Fruit fly (Drosophila melanogaster) whole organism, embryonic: ENCODE data around the gene Rnf146.

Experiments
- Adf1 ChIP-seq: fragments of 200-800 bp; sonication (Bioruptor generic); IDR thresholded peaks from 2 replicates; pipeline ENCODE4 v1.3.6; 2022; ENCODE audit warnings: missing biosample characterization, missing genetic modification characterization
- Bdp1 ChIP-seq: fragments of 200-800 bp; sonication (Bioruptor generic); optimal IDR thresholded peaks from 3 replicates; lab custom pipeline; 2016; ENCODE audit warnings: missing biosample characterization, missing genetic modification characterization
- CG10654 ChIP-seq: fragments of 200-800 bp; sonication (Bioruptor generic); optimal IDR thresholded peaks from 2 replicates; lab custom pipeline; 2016; ENCODE audit warnings: missing biosample characterization, missing genetic modification characterization
- CG11093 ChIP-seq: fragments of 200-800 bp; sonication (Bioruptor generic); IDR thresholded peaks from 3 replicates; pipeline ENCODE4 v1.3.6; 2022; ENCODE audit warnings: missing biosample characterization, missing genetic modification characterization
- CG11247 ChIP-seq: fragments of 200-800 bp; sonication (Bioruptor generic); IDR thresholded peaks from 2 replicates; pipeline ENCODE4 v1.3.6; 2022; ENCODE audit warnings: missing biosample characterization, missing genetic modification characterization
- CG15696 ChIP-seq: fragments of 200-800 bp; sonication (Bioruptor generic); optimal IDR thresholded peaks from 2 replicates; lab custom pipeline; 2019; ENCODE audit warnings: missing biosample characterization, mild to moderate bottlenecking, missing genetic modification characterization, moderate library complexity
- CG17568 ChIP-seq: fragments of 200-800 bp; sonication (Bioruptor generic); optimal IDR thresholded peaks from 2 replicates; lab custom pipeline; 2018; ENCODE audit warnings: missing biosample characterization, mild to moderate bottlenecking, missing genetic modification characterization, moderate library complexity
- CG17802 ChIP-seq: fragments of 200-800 bp; sonication (Bioruptor generic); optimal IDR thresholded peaks from 2 replicates; lab custom pipeline; 2018; ENCODE audit warnings: missing biosample characterization, mild to moderate bottlenecking, missing genetic modification characterization, moderate library complexity
- CG18262 ChIP-seq: fragments of 200-800 bp; optimal IDR thresholded peaks from 3 replicates; lab custom pipeline; 2019; ENCODE audit warnings: missing biosample characterization, mild to moderate bottlenecking, missing genetic modification characterization, moderate library complexity
- CG2712 ChIP-seq: fragments of 200-800 bp; optimal IDR thresholded peaks from 3 replicates; lab custom pipeline; 2019; ENCODE audit warnings: missing biosample characterization, mild to moderate bottlenecking, missing genetic modification characterization, moderate library complexity
- CG6654 ChIP-seq: fragments of 200-800 bp; sonication (Bioruptor generic); optimal IDR thresholded peaks from 2 replicates; lab custom pipeline; 2017; ENCODE audit warnings: missing biosample characterization, mild to moderate bottlenecking, missing genetic modification characterization
- CG6683 ChIP-seq: fragments of 200-800 bp; sonication (Bioruptor generic); optimal IDR thresholded peaks from 2 replicates; lab custom pipeline; 2017; ENCODE audit warnings: missing biosample characterization, mild to moderate bottlenecking, missing genetic modification characterization, missing genetic modification reagents
- CG6854 ChIP-seq: fragments of 200-800 bp; sonication (Bioruptor generic); optimal IDR thresholded peaks from 3 replicates; lab custom pipeline; 2017; ENCODE audit warnings: missing biosample characterization, mild to moderate bottlenecking, missing genetic modification characterization
- CG8944 ChIP-seq: fragments of 200-800 bp; sonication (Bioruptor generic); optimal IDR thresholded peaks from 3 replicates; lab custom pipeline; 2016; ENCODE audit warnings: missing biosample characterization, missing genetic modification characterization
- CG9817 ChIP-seq: fragments of 200-800 bp; sonication (Bioruptor generic); optimal IDR thresholded peaks from 2 replicates; lab custom pipeline; 2018; ENCODE audit warnings: missing biosample characterization, mild to moderate bottlenecking, missing genetic modification characterization, moderate library complexity
- CkIIα-i1 ChIP-seq: fragments of 200-800 bp; sonication (Bioruptor generic); IDR thresholded peaks from 2 replicates; pipeline ENCODE4 v1.3.6; 2022; ENCODE audit warnings: missing biosample characterization, missing genetic modification characterization
- CrebB ChIP-seq: fragments of 200-800 bp; sonication (Bioruptor generic); optimal IDR thresholded peaks from 3 replicates; lab custom pipeline; 2018; ENCODE audit warnings: missing biosample characterization, mild to moderate bottlenecking, missing genetic modification characterization
- Dbx ChIP-seq: fragments of 200-800 bp; sonication (Bioruptor generic); IDR thresholded peaks from 3 replicates; pipeline ENCODE4 v1.3.6; 2022; ENCODE audit warnings: missing biosample characterization, missing genetic modification characterization
- Elba2 ChIP-seq: fragments of 200-800 bp; sonication (Bioruptor generic); optimal IDR thresholded peaks from 3 replicates; lab custom pipeline; 2016; ENCODE audit warnings: missing biosample characterization, missing genetic modification characterization
- Fer3 ChIP-seq: fragments of 200-800 bp; sonication (Bioruptor generic); optimal IDR thresholded peaks from 2 replicates; lab custom pipeline; 2018; ENCODE audit warnings: missing biosample characterization, mild to moderate bottlenecking, missing genetic modification characterization, moderate library complexity
- HHEX ChIP-seq: fragments of 200-800 bp; sonication (Bioruptor generic); optimal IDR thresholded peaks from 3 replicates; lab custom pipeline; 2017; ENCODE audit warnings: missing biosample characterization, mild to moderate bottlenecking, missing genetic modification characterization, missing genetic modification reagents
- HmgD ChIP-seq: fragments of 200-800 bp; sonication (Bioruptor generic); optimal IDR thresholded peaks from 3 replicates; lab custom pipeline; 2016; ENCODE audit warnings: missing biosample characterization, missing genetic modification characterization
- Hmr ChIP-seq: fragments of 200-800 bp; sonication (Bioruptor generic); optimal IDR thresholded peaks from 3 replicates; lab custom pipeline; 2017; ENCODE audit warnings: mild to moderate bottlenecking, missing biosample characterization, missing genetic modification reagents, missing genetic modification characterization
- Hr78 ChIP-seq, 2 experiments: fragments of 200-800 bp in 1 of 2; fragments of >200 bp in 1 of 2; sonication (Bioruptor generic) in 1 of 2; optimal IDR thresholded peaks; 2 replicates each; lab custom pipeline; 2017 to 2019; ENCODE audit warnings: missing biosample characterization in 2 of 2, missing genetic modification characterization in 2 of 2, mild to moderate bottlenecking in 1 of 2, moderate library complexity in 1 of 2
- Meics ChIP-seq: fragments of 200-800 bp; sonication (Bioruptor generic); optimal IDR thresholded peaks from 2 replicates; lab custom pipeline; 2017; ENCODE audit warnings: missing biosample characterization, mild to moderate bottlenecking, missing genetic modification characterization
- Neu2 ChIP-seq: fragments of 200-800 bp; sonication (Bioruptor generic); optimal IDR thresholded peaks from 3 replicates; lab custom pipeline; 2016; ENCODE audit warnings: missing biosample characterization, missing genetic modification characterization, borderline replicate concordance
- Nf-YB ChIP-seq: fragments of 200-800 bp; sonication (Bioruptor generic); optimal IDR thresholded peaks from 3 replicates; lab custom pipeline; 2019; ENCODE audit warnings: missing biosample characterization, mild to moderate bottlenecking, missing genetic modification characterization, moderate library complexity
- Nf-YC ChIP-seq: fragments of 200-800 bp; optimal IDR thresholded peaks from 3 replicates; lab custom pipeline; 2019; ENCODE audit warnings: missing biosample characterization, mild to moderate bottlenecking, missing genetic modification characterization, moderate library complexity
- PHDP ChIP-seq: fragments of 200-800 bp; sonication (Bioruptor generic); optimal IDR thresholded peaks from 3 replicates; lab custom pipeline; 2018; ENCODE audit warnings: missing biosample characterization, mild to moderate bottlenecking, missing genetic modification characterization, moderate library complexity
- Pdp1 ChIP-seq, 2 experiments: fragments of 200-800 bp; sonication (Bioruptor generic); optimal IDR thresholded peaks; 3 replicates each; lab custom pipeline; 2016; ENCODE audit warnings: missing biosample characterization in 2 of 2, missing genetic modification characterization in 2 of 2, mild to moderate bottlenecking in 1 of 2, moderate library complexity in 1 of 2
- Xbp1 ChIP-seq: fragments of 200-800 bp; sonication (Bioruptor generic); optimal IDR thresholded peaks from 3 replicates; lab custom pipeline; 2016; ENCODE audit warnings: missing biosample characterization, mild to moderate bottlenecking, missing genetic modification characterization
- bigmax ChIP-seq: fragments of 200-800 bp; sonication (Bioruptor generic); optimal IDR thresholded peaks from 2 replicates; lab custom pipeline; 2018; ENCODE audit warnings: missing biosample characterization, mild to moderate bottlenecking, missing genetic modification characterization
- bowl ChIP-seq: fragments of 200-800 bp; sonication (Bioruptor generic); IDR thresholded peaks from 2 replicates; pipeline ENCODE4 v1.3.6; 2022; ENCODE audit warnings: missing biosample characterization, missing genetic modification characterization
- ci ChIP-seq: fragments of 200-800 bp; sonication (Bioruptor generic); IDR thresholded peaks from 3 replicates; pipeline ENCODE4 v1.3.6; 2022; ENCODE audit warnings: missing biosample characterization, missing genetic modification characterization
- en ChIP-seq: fragments of 200-800 bp; sonication (Bioruptor generic); optimal IDR thresholded peaks from 2 replicates; lab custom pipeline; 2016; ENCODE audit warnings: missing biosample characterization, missing genetic modification characterization
- eyg ChIP-seq: fragments of 200-800 bp; sonication (Bioruptor generic); optimal IDR thresholded peaks from 3 replicates; lab custom pipeline; 2016; ENCODE audit warnings: missing biosample characterization, missing genetic modification characterization
- gsb-n ChIP-seq: fragments of 200-800 bp; sonication (Bioruptor generic); optimal IDR thresholded peaks from 3 replicates; lab custom pipeline; 2018; ENCODE audit warnings: missing biosample characterization, mild to moderate bottlenecking, missing genetic modification characterization
- h ChIP-seq: fragments of >200 bp; optimal IDR thresholded peaks from 2 replicates; lab custom pipeline; 2017
- hth ChIP-seq: fragments of >200 bp; optimal IDR thresholded peaks from 2 replicates; lab custom pipeline; 2017; ENCODE audit warnings: inconsistent platforms
- kah ChIP-seq: fragments of 200-800 bp; sonication (Bioruptor generic); optimal IDR thresholded peaks from 2 replicates; lab custom pipeline; 2018; ENCODE audit warnings: missing biosample characterization, mild to moderate bottlenecking, missing genetic modification characterization
- nmo ChIP-seq: fragments of 200-800 bp; sonication (Bioruptor generic); optimal IDR thresholded peaks from 2 replicates; lab custom pipeline; 2018; ENCODE audit warnings: missing biosample characterization, mild to moderate bottlenecking, missing genetic modification characterization, moderate library complexity
- pb ChIP-seq: fragments of 200-800 bp; sonication (Bioruptor generic); optimal IDR thresholded peaks from 3 replicates; lab custom pipeline; 2016; ENCODE audit warnings: missing biosample characterization, missing genetic modification characterization
- pita ChIP-seq: fragments of 200-800 bp; sonication (Bioruptor generic); optimal IDR thresholded peaks from 2 replicates; lab custom pipeline; 2017; ENCODE audit warnings: missing biosample characterization, mild to moderate bottlenecking, missing genetic modification characterization
- pros ChIP-seq: fragments of 200-800 bp; sonication (Bioruptor generic); optimal IDR thresholded peaks from 3 replicates; lab custom pipeline; 2019; ENCODE audit warnings: missing biosample characterization, mild to moderate bottlenecking, missing genetic modification characterization, moderate library complexity
- repo ChIP-seq: fragments of 200-800 bp; sonication (Bioruptor generic); optimal IDR thresholded peaks from 2 replicates; lab custom pipeline; 2016; ENCODE audit warnings: missing biosample characterization, missing genetic modification characterization
- sd ChIP-seq: fragments of 200-800 bp; sonication (Bioruptor generic); optimal IDR thresholded peaks from 3 replicates; lab custom pipeline; 2018; ENCODE audit warnings: missing biosample characterization, mild to moderate bottlenecking, missing genetic modification characterization, moderate library complexity
- ssp ChIP-seq: fragments of 200-800 bp; sonication (Bioruptor generic); IDR thresholded peaks from 2 replicates; pipeline ENCODE4 v1.3.6; 2022; ENCODE audit warnings: missing biosample characterization, missing genetic modification characterization
- tgo ChIP-seq: fragments of 200-800 bp; sonication (Bioruptor generic); IDR thresholded peaks from 3 replicates; pipeline ENCODE4 v1.3.6; 2022; ENCODE audit warnings: missing biosample characterization, missing genetic modification characterization
- unpg ChIP-seq: fragments of 200-800 bp; sonication (Bioruptor generic); optimal IDR thresholded peaks from 3 replicates; lab custom pipeline; 2018; ENCODE audit warnings: missing biosample characterization, mild to moderate bottlenecking, missing genetic modification characterization, moderate library complexity
- wor ChIP-seq: fragments of 200-800 bp; sonication (Bioruptor generic); IDR thresholded peaks from 2 replicates; pipeline ENCODE4 v1.3.6; 2022; ENCODE audit warnings: missing biosample characterization, missing genetic modification characterization
- zfh1 ChIP-seq: fragments of 200-800 bp; sonication (Bioruptor generic); IDR thresholded peaks from 3 replicates; pipeline ENCODE4 v1.3.6; 2022; ENCODE audit warnings: missing biosample characterization, missing genetic modification characterization

Gene Rnf146

dm6 chr3L:19590422-19590821 lies 52.2 kb downstream of the Rnf146 start, which contains the start of gene CG14100 (continued):
- peak; percentile 100 for TF ChIP-seq tgo
- peak; percentile 100 for TF ChIP-seq HmgD
- peak; percentile 100 for TF ChIP-seq zfh1 (GFP tag; lab: Robert Waterston, UW)
- TF ChIP-seq sd, result peak; percentile 100
- TF ChIP-seq Dbx, result peak; percentile 100
- no peak for TF ChIP-seq h (lab: Kevin White, UChicago)
- peak; percentile 97 for TF ChIP-seq Nf-YC (tag; lab: Kevin White, UChicago)
- TF ChIP-seq Nf-YB, result peak; percentile 94
- TF ChIP-seq bowl (GFP tag; lab: Robert Waterston, UW), result peak; percentile 100
- TF ChIP-seq pb, result peak; percentile 100
- peak; percentile 100 for TF ChIP-seq CG2712 (tag; lab: Kevin White, UChicago)
- TF ChIP-seq pita, result no peak
- TF ChIP-seq kah, result peak; percentile 100
- peak; percentile 100 for TF ChIP-seq eyg (GFP tag; lab: Kevin White, UChicago)
- peak; percentile 100 for TF ChIP-seq CG10654 (GFP tag; lab: Kevin White, UChicago)
- peak; percentile 100 for TF ChIP-seq Neu2 (GFP tag; lab: Kevin White, UChicago)
- peak; percentile 97 for TF ChIP-seq Adf1 (GFP tag; lab: Robert Waterston, UW)
- TF ChIP-seq bigmax (GFP tag; lab: Kevin White, UChicago), result peak; percentile 95
- TF ChIP-seq gsb-n (tag; lab: Kevin White, UChicago), result peak; percentile 100
- peak; percentile 100 for TF ChIP-seq nmo (GFP tag; lab: Kevin White, UChicago)
- peak; percentile 100 for TF ChIP-seq ci (GFP tag; lab: Robert Waterston, UW)
- TF ChIP-seq PHDP (tag; lab: Kevin White, UChicago), result peak; percentile 100
- TF ChIP-seq CG11093, result peak; percentile 100
- peak; percentile 100 for TF ChIP-seq Meics (GFP tag; lab: Kevin White, UChicago)
- TF ChIP-seq ssp (GFP tag; lab: Robert Waterston, UW), result peak; percentile 99
- TF ChIP-seq CG18262 (tag; lab: Kevin White, UChicago), result peak; percentile 100
- TF ChIP-seq CG8944 (GFP tag; lab: Kevin White, UChicago), result peak; percentile 100
- TF ChIP-seq Bdp1, result peak; percentile 98
- peak; percentile 100 for TF ChIP-seq Hmr (GFP tag; lab: Kevin White, UChicago)
- TF ChIP-seq CkIIα-i1 (GFP tag; lab: Robert Waterston, UW), result peak; percentile 100
- peak; percentile 97 for TF ChIP-seq CG17802 (tag; lab: Kevin White, UChicago)
- TF ChIP-seq Fer3 (tag; lab: Kevin White, UChicago), result peak; percentile 100
- peak; percentile 99 for TF ChIP-seq CG6683
- no peak for TF ChIP-seq hth
- peak; percentile 100 for TF ChIP-seq repo (GFP tag; lab: Kevin White, UChicago)
- TF ChIP-seq unpg (GFP tag; lab: Kevin White, UChicago), result peak; percentile 100
- TF ChIP-seq CG11247 (GFP tag; lab: Robert Waterston, UW), result peak; percentile 100
- peak; percentile 98 for TF ChIP-seq pros (GFP tag; lab: Kevin White, UChicago)
- peak; percentile 100 for TF ChIP-seq CG15696 (tag; lab: Kevin White, UChicago)
- TF ChIP-seq CG9817 (tag; lab: Kevin White, UChicago), result peak; percentile 100
- peak; percentile 100 for TF ChIP-seq Pdp1 (GFP tag; optimal IDR thresholded peaks at IDR 0.05; lab: Kevin White, UChicago)
- TF ChIP-seq Hr78 (GFP tag; optimal IDR thresholded peaks at IDR 0.05; lab: Kevin White, UChicago), result peak in 1 of 2 experiments; percentile 98
- TF ChIP-seq en (GFP tag; lab: Kevin White, UChicago), result peak; percentile 100
- peak; percentile 100 for TF ChIP-seq HHEX
- TF ChIP-seq wor (GFP tag; lab: Robert Waterston, UW), result peak; percentile 100
- peak; percentile 100 for TF ChIP-seq CG17568 (GFP tag; lab: Kevin White, UChicago)
- peak; percentile 100 for TF ChIP-seq Elba2 (GFP tag; lab: Kevin White, UChicago)
- peak; percentile 100 for TF ChIP-seq Xbp1 (GFP tag; lab: Kevin White, UChicago)
- peak; percentile 100 for TF ChIP-seq CG6854
- TF ChIP-seq CG6654 (GFP tag; lab: Kevin White, UChicago), result peak; percentile 97
- peak; percentile 100 for TF ChIP-seq CrebB
